Worm (Caenorhabditis elegans) whole organism, late embryonic: Measurements from ENCODE around the gene ZK1236.5.

ENCODE experiments used
- fkh-10 ChIP-seq: fragments of 150-350 bp; optimal IDR thresholded peaks from 2 replicates; lab custom pipeline; 2014; ENCODE audit warnings: missing biosample characterization, missing genetic modification reagents, missing genetic modification characterization
- nfya-1 ChIP-seq: sonication (generic microtip); optimal IDR thresholded peaks from 2 replicates; lab custom pipeline; 2017; ENCODE audit warnings: missing genetic modification characterization, mild to moderate bottlenecking, missing compliant biosample characterization, antibody characterized with exemption, moderate library complexity

DNA sequence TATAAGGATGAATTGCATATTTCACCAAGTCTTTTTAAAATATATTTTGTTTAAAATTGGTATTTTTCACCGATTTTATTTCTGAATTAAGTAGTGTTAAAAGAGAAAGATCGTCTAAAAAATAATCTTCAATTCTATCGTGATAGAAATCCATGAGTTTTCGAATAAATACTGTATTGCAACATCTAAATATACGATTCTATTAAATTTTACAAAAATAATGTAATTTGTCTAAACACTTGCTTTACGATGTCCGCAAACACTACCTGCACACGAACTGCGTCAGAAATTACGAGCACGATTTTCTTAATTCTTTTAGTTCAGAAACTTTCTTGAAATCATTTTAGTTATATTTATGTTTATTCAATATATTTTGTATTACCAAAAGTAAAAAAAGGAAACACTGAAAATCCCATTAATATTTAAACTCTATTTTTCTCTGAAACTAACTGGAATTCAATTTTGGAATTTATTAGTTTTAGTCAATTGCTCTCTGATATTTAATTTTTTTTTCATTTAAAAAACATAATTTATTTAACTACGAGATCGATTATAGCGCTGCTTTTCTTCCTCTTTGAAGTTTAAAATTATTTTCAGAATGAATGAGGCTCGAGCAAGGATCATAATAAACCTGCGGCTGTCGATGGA is 17.3 kb upstream of the ZK1236.5 start, which contains the start of gene mrpl-32:
- TF ChIP-seq nfya-1 (no peak), fkh-10 (GFP tag; lab: Kevin White, UChicago) (no peak)
